Fruit fly (Drosophila melanogaster): Measurements from ENCODE around the gene Ccdc85.

Ccdc85 gene

DNA sequence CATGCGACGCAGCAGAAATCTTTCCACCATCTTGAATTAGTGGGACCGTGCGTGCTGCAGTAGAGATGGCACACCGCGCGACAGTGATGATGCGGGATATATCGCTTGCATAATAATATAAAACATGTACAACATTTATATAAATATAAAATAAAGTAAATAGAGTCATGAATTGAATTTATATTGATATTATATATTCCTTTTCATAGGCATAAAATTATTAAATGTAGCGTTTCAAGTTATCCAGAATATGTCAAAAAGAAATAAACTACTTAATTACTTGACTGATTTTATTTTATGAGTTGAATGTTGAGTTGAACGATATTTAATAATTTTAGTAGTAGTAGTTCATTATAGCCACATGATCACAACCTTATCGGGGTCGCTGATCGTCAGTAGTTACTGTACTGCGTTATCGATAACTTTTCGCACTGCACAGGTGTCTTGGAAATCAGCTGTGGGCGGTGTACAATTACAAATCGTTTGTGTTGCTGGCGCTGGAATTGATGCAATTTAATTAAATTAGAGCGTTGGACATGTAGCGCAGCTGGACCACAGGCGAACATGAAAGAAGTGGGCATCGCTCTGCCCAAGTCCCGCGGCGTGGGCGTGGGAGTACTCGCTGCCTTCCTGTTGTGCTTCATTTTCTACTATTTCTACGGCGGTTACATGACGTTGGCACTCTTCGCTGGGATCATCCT, 11.3 kb upstream of the Ccdc85 start, which contains the start of the genes Chd1 and Bem46 (continued):
- peak; percentile 61 for TF ChIP-seq CG3065 (GFP tag; optimal IDR thresholded peaks at IDR 0.05)
- peak; percentile 97 for TF ChIP-seq Ets65A (GFP tag)
- TF ChIP-seq fd64A (GFP tag; optimal IDR thresholded peaks at IDR 0.05) = no peak
- peak; percentile 41 for TF ChIP-seq CG1647 (GFP tag; optimal IDR thresholded peaks at IDR 0.05)
- TF ChIP-seq sob (GFP tag; IDR thresholded peaks at IDR 0.05) = peak; percentile 80
- TF ChIP-seq CG15514 (GFP tag; optimal IDR thresholded peaks at IDR 0.05) = peak; percentile 76
- TF ChIP-seq CG2889 (GFP tag; IDR thresholded peaks at IDR 0.05) = peak; percentile 84; the same call in 2 of the 3 replicates
- peak; percentile 84 for TF ChIP-seq CG14014 (GFP tag; IDR thresholded peaks at IDR 0.05)
- peak; percentile 12 for TF ChIP-seq disco-r (GFP tag; optimal IDR thresholded peaks at IDR 0.05)
- peak; percentile 84 for TF ChIP-seq zfh2 (GFP tag; optimal IDR thresholded peaks at IDR 0.05)
- TF ChIP-seq nau (GFP tag; optimal IDR thresholded peaks at IDR 0.05) = no peak
- TF ChIP-seq CG14710 (tag; optimal IDR thresholded peaks at IDR 0.05) = peak; percentile 91
- TF ChIP-seq CG4730 (GFP tag; IDR thresholded peaks at IDR 0.05) = peak; percentile 86
- TF ChIP-seq CG10267 (tag; optimal IDR thresholded peaks at IDR 0.05) = peak; percentile 81
- peak; percentile 64 for TF ChIP-seq CG4854 (GFP tag; optimal IDR thresholded peaks at IDR 0.05)
- peak; percentile 68 for TF ChIP-seq CG6654 (GFP tag; optimal IDR thresholded peaks at IDR 0.05)
- TF ChIP-seq cas (GFP tag; IDR thresholded peaks at IDR 0.05) = no peak; the same call in 1 of the 2 replicates
- TF ChIP-seq Dref (GFP tag; IDR thresholded peaks at IDR 0.05) = peak; percentile 65
- TF ChIP-seq ken (GFP tag; IDR thresholded peaks at IDR 0.05) = peak; percentile 83
- TF ChIP-seq oc (tag; optimal IDR thresholded peaks at IDR 0.05) = peak; percentile 52
- peak; percentile 79 for TF ChIP-seq H2.0 (GFP tag; IDR thresholded peaks at IDR 0.05)
- peak; percentile 36 for TF ChIP-seq BtbVII (GFP tag; optimal IDR thresholded peaks at IDR 0.05)
- peak; percentile 46 for TF ChIP-seq CG17186 (GFP tag; optimal IDR thresholded peaks at IDR 0.05)
- peak; percentile 82 for TF ChIP-seq zfh1 (GFP tag; IDR thresholded peaks at IDR 0.05)
- peak; percentile 18 for TF ChIP-seq stwl (tag; optimal IDR thresholded peaks at IDR 0.05)
- no peak for TF ChIP-seq hkb (optimal IDR thresholded peaks at IDR 0.05)
- peak; percentile 72 for TF ChIP-seq hkb (GFP tag; IDR thresholded peaks at IDR 0.05)
- no peak for TF ChIP-seq Bgb (GFP tag; IDR thresholded peaks at IDR 0.05; ENCODE audit: partially characterized antibody)
- no peak for TF ChIP-seq Hr78 (GFP tag; optimal IDR thresholded peaks at IDR 0.05)
- peak; percentile 48 for TF ChIP-seq CG10274 (GFP tag; optimal IDR thresholded peaks at IDR 0.05)
- TF ChIP-seq CG6272 (GFP tag; IDR thresholded peaks at IDR 0.05) = peak; percentile 81
- peak; percentile 75 to 89 for TF ChIP-seq dpn (GFP tag; optimal IDR thresholded peaks at IDR 0.05)
- peak; percentile 81 for TF ChIP-seq Xrp1 (GFP tag; IDR thresholded peaks at IDR 0.05)
- peak; percentile 52 for TF ChIP-seq gcm2 (GFP tag; optimal IDR thresholded peaks at IDR 0.05)
- no peak for TF ChIP-seq CTCF (GFP tag; optimal IDR thresholded peaks at IDR 0.05)
- peak; percentile 80 for TF ChIP-seq Antp (GFP tag; optimal IDR thresholded peaks at IDR 0.05)
- TF ChIP-seq her (GFP tag; optimal IDR thresholded peaks at IDR 0.05) = peak; percentile 24
- no peak for TF ChIP-seq HmgD (GFP tag; optimal IDR thresholded peaks at IDR 0.05)
- peak; percentile 56 for TF ChIP-seq CG3163 (GFP tag; optimal IDR thresholded peaks at IDR 0.05)
- TF ChIP-seq exex (tag; optimal IDR thresholded peaks at IDR 0.05) = no peak
- peak; percentile 53; the same call in 1 of the 2 replicates for TF ChIP-seq aop (GFP tag; IDR thresholded peaks at IDR 0.05)
- no peak for TF ChIP-seq lab (GFP tag; optimal IDR thresholded peaks at IDR 0.05)
- 0 out of 2 replicates have a peak, but pooled peaks have one; percentile 47 for TF ChIP-seq peb (GFP tag; IDR thresholded peaks at IDR 0.05)
- peak; percentile 54 for TF ChIP-seq CG17912 (GFP tag; optimal IDR thresholded peaks at IDR 0.05)
- no peak for TF ChIP-seq CG15601 (tag; optimal IDR thresholded peaks at IDR 0.05)
- TF ChIP-seq Fer3 (tag; optimal IDR thresholded peaks at IDR 0.05) = peak; percentile 86
- TF ChIP-seq Abd-B (GFP tag; optimal IDR thresholded peaks at IDR 0.05) = peak; percentile 92
- no peak for TF ChIP-seq HLHmδ (GFP tag; optimal IDR thresholded peaks at IDR 0.05)
- TF ChIP-seq sens (GFP tag) = peak; percentile 94
- TF ChIP-seq rib (GFP tag; IDR thresholded peaks at IDR 0.05) = peak; percentile 78
- no peak for TF ChIP-seq CG1529 (GFP tag; optimal IDR thresholded peaks at IDR 0.05)

All from whole organism, embryonic.